Fruit fly (Drosophila melanogaster): ENCODE measurements around the gene CG14325.
A peak's percentile ranks its signal among the peaks of the same experiment; 100 is the strongest.

CG14325 gene

DNA sequence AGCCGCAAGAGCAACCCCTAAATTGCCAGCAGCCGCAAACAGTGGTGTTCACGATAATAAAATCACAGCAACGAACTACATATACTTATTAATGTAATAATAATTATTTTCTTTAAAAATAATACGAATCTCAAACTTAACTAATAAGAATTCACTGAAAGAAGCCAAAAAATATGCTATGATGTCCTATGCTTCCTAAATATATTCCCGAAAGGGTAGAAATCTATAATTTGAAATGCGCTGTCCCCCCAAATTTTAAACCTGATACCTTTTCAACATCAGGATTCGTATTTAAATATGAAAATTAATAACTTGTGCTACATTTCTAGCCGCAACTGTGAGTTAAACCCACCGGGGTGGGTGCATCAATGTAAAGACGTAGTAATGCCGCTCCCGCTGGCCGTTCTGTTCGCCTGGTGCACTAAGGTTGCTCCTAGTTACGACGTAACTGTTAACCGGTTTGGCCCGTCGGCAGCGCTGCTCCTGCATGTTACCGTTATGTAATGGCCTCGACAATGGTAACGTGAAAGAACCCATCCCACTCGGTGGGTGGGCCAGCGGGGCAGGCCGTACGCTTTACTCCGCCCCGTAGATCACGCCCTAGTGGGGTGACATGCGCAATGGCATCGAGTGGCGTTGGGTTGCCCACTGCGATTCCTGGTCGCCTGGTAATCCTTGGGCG is 22.6 kb upstream of the CG14325 start (continued):
- TF ChIP-seq ash1 (GFP tag; optimal IDR thresholded peaks at IDR 0.05) (no peak), stc (GFP tag; IDR thresholded peaks at IDR 0.05) (peak; percentile 56), dmrt99B (tag; optimal IDR thresholded peaks at IDR 0.05) (peak; percentile 87), CG16815 (GFP tag; optimal IDR thresholded peaks at IDR 0.05) (peak; percentile 85), Adf1 (GFP tag; IDR thresholded peaks at IDR 0.05) (peak; percentile 80; the same call in 1 of the 2 replicates), CG17361 (GFP tag; IDR thresholded peaks at IDR 0.05) (peak; percentile 94), Med (GFP tag) (peak; percentile 78), E2f2 (GFP tag; IDR thresholded peaks at IDR 0.05) (peak; percentile 21; the same call in 1 of the 2 replicates), Gsc (GFP tag; IDR thresholded peaks at IDR 0.05) (no peak), CG18619 (GFP tag; optimal IDR thresholded peaks at IDR 0.05) (peak; percentile 88), CG11398 (GFP tag; optimal IDR thresholded peaks at IDR 0.05) (no peak), hbn (GFP tag; IDR thresholded peaks at IDR 0.05; ENCODE audit: partially characterized antibody) (no peak), CG10274 (GFP tag; optimal IDR thresholded peaks at IDR 0.05) (peak; percentile 58), maf-S (GFP tag; optimal IDR thresholded peaks at IDR 0.05) (peak; percentile 25), CTCF (GFP tag; optimal IDR thresholded peaks at IDR 0.05) (no peak), pzg (GFP tag; optimal IDR thresholded peaks at IDR 0.05) (no peak), CkIIα-i1 (GFP tag; IDR thresholded peaks at IDR 0.05) (no peak), CG10209 (GFP tag; optimal IDR thresholded peaks at IDR 0.05) (peak; percentile 88), CG8765 (GFP tag; IDR thresholded peaks at IDR 0.05) (peak; percentile 74), dm (GFP tag; optimal IDR thresholded peaks at IDR 0.05) (no peak), CG2199 (GFP tag; IDR thresholded peaks at IDR 0.05) (no peak), toy (GFP tag; IDR thresholded peaks at IDR 0.05) (no peak), CG7786 (GFP tag; optimal IDR thresholded peaks at IDR 0.05) (peak; percentile 2), btn (GFP tag; optimal IDR thresholded peaks at IDR 0.05) (no peak), cg (GFP tag; optimal IDR thresholded peaks at IDR 0.05) (no peak), CG9817 (tag; optimal IDR thresholded peaks at IDR 0.05) (peak; percentile 70), CG12391 (tag; optimal IDR thresholded peaks at IDR 0.05) (peak; percentile 89), CG18262 (tag; optimal IDR thresholded peaks at IDR 0.05) (peak; percentile 94), mirr (GFP tag; optimal IDR thresholded peaks at IDR 0.05) (no peak), ara (GFP tag; IDR thresholded peaks at IDR 0.05) (no peak; the same call in none of the 2 replicates), fru (optimal IDR thresholded peaks at IDR 0.05) (no peak), CG8359 (GFP tag; optimal IDR thresholded peaks at IDR 0.05; ENCODE audit: borderline replicate concordance) (peak; percentile 77), nerfin-1 (tag; optimal IDR thresholded peaks at IDR 0.05) (peak; percentile 47), CG15269 (tag; optimal IDR thresholded peaks at IDR 0.05) (peak; percentile 86), hth (optimal IDR thresholded peaks at IDR 0.05) (no peak), CG3163 (GFP tag; optimal IDR thresholded peaks at IDR 0.05) (no peak), unpg (GFP tag; optimal IDR thresholded peaks at IDR 0.05) (peak; percentile 71), stwl (tag; optimal IDR thresholded peaks at IDR 0.05) (peak; percentile 11), CG8924 (tag; optimal IDR thresholded peaks at IDR 0.05) (peak; percentile 94), ewg (GFP tag; optimal IDR thresholded peaks at IDR 0.05) (peak; percentile 98), CG12155 (GFP tag; optimal IDR thresholded peaks at IDR 0.05) (peak; percentile 43), ato (GFP tag; IDR thresholded peaks at IDR 0.05; ENCODE audit: partially characterized antibody) (no peak), bab2 (GFP tag; optimal IDR thresholded peaks at IDR 0.05) (peak; percentile 20), Dip2 (GFP tag; IDR thresholded peaks at IDR 0.05) (no peak), Stat92E (GFP tag; optimal IDR thresholded peaks at IDR 0.05) (no peak), Dp (GFP tag; optimal IDR thresholded peaks at IDR 0.05) (no peak), al (GFP tag; IDR thresholded peaks at IDR 0.05) (0 out of 2 replicates have a peak, but pooled peaks have one; percentile 39), Six4 (GFP tag; optimal IDR thresholded peaks at IDR 0.05) (peak; percentile 58), Hmr (GFP tag; optimal IDR thresholded peaks at IDR 0.05) (peak; percentile 90), fu2 (GFP tag; optimal IDR thresholded peaks at IDR 0.05) (no peak), ken (GFP tag; IDR thresholded peaks at IDR 0.05) (no peak)
